Fruit fly (Drosophila melanogaster) whole organism, adult: ENCODE measurements around the gene kibra.

Source experiments
- CG11617 ChIP-seq: fragments of 200-800 bp; sonication (Bioruptor generic); optimal IDR thresholded peaks from 2 replicates; lab custom pipeline; 2017; ENCODE audit warnings: mild to moderate bottlenecking, missing biosample characterization, missing genetic modification reagents, missing genetic modification characterization
- CG12768 ChIP-seq: fragments of 200-800 bp; sonication (Bioruptor generic); optimal IDR thresholded peaks from 2 replicates; lab custom pipeline; 2017; ENCODE audit warnings: missing biosample characterization, missing genetic modification characterization, mild to moderate bottlenecking, moderate library complexity, missing genetic modification reagents
- CG7045 ChIP-seq: fragments of 200-800 bp; sonication (Bioruptor generic); optimal IDR thresholded peaks from 2 replicates; lab custom pipeline; 2017; ENCODE audit warnings: missing biosample characterization, mild to moderate bottlenecking, missing genetic modification characterization
- CG7101 ChIP-seq: fragments of 200-800 bp; sonication (Bioruptor generic); optimal IDR thresholded peaks from 2 replicates; lab custom pipeline; 2018; ENCODE audit warnings: missing biosample characterization, mild to moderate bottlenecking, missing genetic modification characterization, moderate library complexity
- Clk ChIP-seq: fragments of 200-800 bp; sonication (Bioruptor generic); optimal IDR thresholded peaks from 2 replicates; lab custom pipeline; 2017; ENCODE audit warnings: missing biosample characterization, missing genetic modification characterization
- Crg-1 ChIP-seq: fragments of 200-800 bp; sonication (Bioruptor generic); optimal IDR thresholded peaks from 2 replicates; lab custom pipeline; 2016; ENCODE audit warnings: missing biosample characterization, missing genetic modification characterization
- Hr96 ChIP-seq: fragments of 200-800 bp; sonication (Bioruptor generic); optimal IDR thresholded peaks from 2 replicates; lab custom pipeline; 2016; ENCODE audit warnings: missing biosample characterization, missing genetic modification characterization
- Mnt ChIP-seq: fragments of 200-800 bp; sonication (Bioruptor generic); optimal IDR thresholded peaks from 2 replicates; lab custom pipeline; 2016; ENCODE audit warnings: missing biosample characterization, mild to moderate bottlenecking, missing genetic modification characterization
- bab1 ChIP-seq: fragments of 200-800 bp; sonication (Bioruptor generic); optimal IDR thresholded peaks from 3 replicates; lab custom pipeline; 2019; ENCODE audit warnings: missing biosample characterization, mild to moderate bottlenecking, missing genetic modification characterization, moderate library complexity
- cnc ChIP-seq, 2 experiments: fragments of >200 bp; optimal IDR thresholded peaks; 2 replicates each; lab custom pipeline; 2017
- kay ChIP-seq: fragments of 200-800 bp; sonication (Bioruptor generic); peaks from one replicate; lab custom pipeline; 2016; ENCODE audit warnings: missing biosample characterization, missing genetic modification characterization, borderline replicate concordance
- pad ChIP-seq: fragments of 200-800 bp; sonication (Bioruptor generic); optimal IDR thresholded peaks from 3 replicates; lab custom pipeline; 2017; ENCODE audit warnings: missing biosample characterization, missing genetic modification characterization, mild to moderate bottlenecking, moderate library complexity, missing genetic modification reagents
- tj ChIP-seq: fragments of 200-800 bp; sonication (Bioruptor generic); optimal IDR thresholded peaks from 3 replicates; lab custom pipeline; 2017; ENCODE audit warnings: missing biosample characterization, mild to moderate bottlenecking, missing genetic modification characterization, moderate library complexity
- toe ChIP-seq: fragments of 200-800 bp; sonication (Bioruptor generic); optimal IDR thresholded peaks from 2 replicates; lab custom pipeline; 2016; ENCODE audit warnings: missing biosample characterization, missing genetic modification characterization

DNA sequence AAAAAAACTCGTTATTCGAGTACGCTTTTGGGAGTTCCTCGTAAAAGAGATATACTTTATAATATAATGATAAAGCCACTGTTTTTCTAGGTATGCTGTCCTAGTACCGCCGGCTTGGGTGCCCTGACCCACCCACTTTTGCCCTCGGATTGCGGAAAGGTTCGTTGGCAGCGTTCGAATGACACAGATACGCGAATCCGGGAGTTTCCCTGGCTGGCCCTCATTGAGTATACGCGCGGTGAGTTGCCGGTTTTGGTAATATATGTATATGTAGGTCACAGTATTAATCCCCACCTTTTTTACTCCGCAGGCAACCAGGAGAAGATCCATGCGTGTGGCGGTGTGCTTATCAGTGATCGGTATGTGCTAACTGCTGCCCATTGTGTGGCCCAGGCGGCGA, 65.9 kb downstream of the kibra start:
- no peak for TF ChIP-seq CG7045 (GFP tag; lab: Kevin White, UChicago)
- TF ChIP-seq bab1 (GFP tag; lab: Kevin White, UChicago), result no peak
- no peak for TF ChIP-seq Mnt
- no peak for TF ChIP-seq cnc (optimal IDR thresholded peaks at IDR 0.05; lab: Kevin White, UChicago)
- TF ChIP-seq pad (GFP tag; lab: Kevin White, UChicago), result no peak
- TF ChIP-seq Crg-1, result no peak
- TF ChIP-seq Hr96 (GFP tag; lab: Kevin White, UChicago), result no peak
- TF ChIP-seq CG7101 (tag; lab: Kevin White, UChicago), result no peak
- TF ChIP-seq kay (GFP tag; lab: Kevin White, UChicago), result no peak
- TF ChIP-seq tj (GFP tag; lab: Kevin White, UChicago), result no peak
- TF ChIP-seq CG11617 (GFP tag; lab: Kevin White, UChicago), result no peak
- TF ChIP-seq Clk (GFP tag; lab: Kevin White, UChicago), result no peak
- no peak for TF ChIP-seq CG12768 (GFP tag; lab: Kevin White, UChicago)
- no peak for TF ChIP-seq toe (GFP tag; lab: Kevin White, UChicago)
